Fruit fly (Drosophila melanogaster) whole organism, embryonic: ENCODE measurements around the gene CG16903.

Experiments
- B-H1 ChIP-seq: fragments of 200-800 bp; sonication (Bioruptor generic); IDR thresholded peaks from 3 replicates; pipeline ENCODE4 v1.3.6; 2022; ENCODE audit warnings: missing biosample characterization, missing genetic modification characterization
- CG10147 ChIP-seq: fragments of 200-800 bp; sonication (Bioruptor generic); optimal IDR thresholded peaks from 2 replicates; lab custom pipeline; 2019; ENCODE audit warnings: missing biosample characterization, mild to moderate bottlenecking, missing genetic modification characterization, moderate library complexity
- CG10209 ChIP-seq: fragments of 200-800 bp; sonication (Bioruptor generic); optimal IDR thresholded peaks from 3 replicates; lab custom pipeline; 2017; ENCODE audit warnings: missing biosample characterization, mild to moderate bottlenecking, missing genetic modification characterization, missing genetic modification reagents
- CG1024 ChIP-seq: fragments of 200-800 bp; sonication (Bioruptor generic); IDR thresholded peaks from 2 replicates; pipeline ENCODE4 v1.3.6; 2022; ENCODE audit warnings: missing biosample characterization, missing genetic modification characterization
- CG1233 ChIP-seq: fragments of 200-800 bp; sonication (Bioruptor generic); optimal IDR thresholded peaks from 4 replicates; lab custom pipeline; 2018; ENCODE audit warnings: missing biosample characterization, mild to moderate bottlenecking, missing genetic modification characterization
- CG14710 ChIP-seq: fragments of 200-800 bp; sonication (Bioruptor generic); optimal IDR thresholded peaks from 3 replicates; lab custom pipeline; 2019; ENCODE audit warnings: missing biosample characterization, mild to moderate bottlenecking, missing genetic modification characterization, moderate library complexity
- CG1529 ChIP-seq: fragments of 200-800 bp; sonication (Bioruptor generic); optimal IDR thresholded peaks from 3 replicates; lab custom pipeline; 2018; ENCODE audit warnings: missing biosample characterization, missing genetic modification characterization
- CG15514 ChIP-seq: fragments of 200-800 bp; sonication (Bioruptor generic); optimal IDR thresholded peaks from 3 replicates; lab custom pipeline; 2017; ENCODE audit warnings: missing biosample characterization, missing genetic modification characterization, mild to moderate bottlenecking, moderate library complexity, missing genetic modification reagents
- CG17328 ChIP-seq: fragments of 200-800 bp; sonication (Bioruptor generic); IDR thresholded peaks from 2 replicates; pipeline ENCODE4 v1.3.6; 2022; ENCODE audit warnings: missing biosample characterization, missing genetic modification characterization
- CG17568 ChIP-seq: fragments of 200-800 bp; sonication (Bioruptor generic); optimal IDR thresholded peaks from 2 replicates; lab custom pipeline; 2018; ENCODE audit warnings: missing biosample characterization, mild to moderate bottlenecking, missing genetic modification characterization, moderate library complexity
- CG2129 ChIP-seq: fragments of 200-800 bp; sonication (Bioruptor generic); IDR thresholded peaks from 2 replicates; pipeline ENCODE4 v1.3.6; 2022; ENCODE audit warnings: missing biosample characterization, missing genetic modification characterization; ENCODE audit not compliant: partially characterized antibody
- CG2199 ChIP-seq: fragments of 200-800 bp; sonication (Bioruptor generic); IDR thresholded peaks from 3 replicates; pipeline ENCODE4 v1.3.6; 2022; ENCODE audit warnings: missing biosample characterization, missing genetic modification characterization
- CG32767 ChIP-seq: fragments of 200-800 bp; sonication (Bioruptor generic); IDR thresholded peaks from 2 replicates; pipeline ENCODE4 v1.3.6; 2022; ENCODE audit warnings: missing biosample characterization, missing genetic modification characterization
- CG42726 ChIP-seq: fragments of 200-800 bp; sonication (Bioruptor generic); IDR thresholded peaks from 2 replicates; pipeline ENCODE4 v1.3.6; 2022; ENCODE audit warnings: missing biosample characterization, missing genetic modification characterization; ENCODE audit not compliant: partially characterized antibody
- CG6689 ChIP-seq: fragments of 200-800 bp; sonication (Bioruptor generic); IDR thresholded peaks from 2 replicates; pipeline ENCODE4 v1.3.6; 2022; ENCODE audit warnings: missing biosample characterization, missing genetic modification characterization
- CG8388 ChIP-seq: fragments of 200-800 bp; sonication (Bioruptor generic); optimal IDR thresholded peaks from 2 replicates; lab custom pipeline; 2019; ENCODE audit warnings: missing biosample characterization, mild to moderate bottlenecking, missing genetic modification characterization, moderate library complexity
- CG9727 ChIP-seq: fragments of 200-800 bp; sonication (Bioruptor generic); optimal IDR thresholded peaks from 3 replicates; lab custom pipeline; 2017; ENCODE audit warnings: missing biosample characterization, mild to moderate bottlenecking, missing genetic modification characterization
- CkIIα-i1 ChIP-seq: fragments of 200-800 bp; sonication (Bioruptor generic); IDR thresholded peaks from 2 replicates; pipeline ENCODE4 v1.3.6; 2022; ENCODE audit warnings: missing biosample characterization, missing genetic modification characterization
- CoRest ChIP-seq: fragments of 200-800 bp; sonication (Bioruptor generic); optimal IDR thresholded peaks from 3 replicates; lab custom pipeline; 2018; ENCODE audit warnings: missing biosample characterization, mild to moderate bottlenecking, missing genetic modification characterization, moderate library complexity
- E2f2 ChIP-seq: fragments of 200-800 bp; sonication (Bioruptor generic); IDR thresholded peaks from 2 replicates; pipeline ENCODE4 v1.3.6; 2022; ENCODE audit warnings: missing biosample characterization, missing genetic modification characterization
- Ets97D ChIP-seq: fragments of 200-800 bp; sonication (Bioruptor generic); optimal IDR thresholded peaks from 3 replicates; lab custom pipeline; 2016; ENCODE audit warnings: missing biosample characterization, missing genetic modification characterization
- HLHmδ ChIP-seq: fragments of 200-800 bp; sonication (Bioruptor generic); optimal IDR thresholded peaks from 2 replicates; lab custom pipeline; 2018; ENCODE audit warnings: missing biosample characterization, mild to moderate bottlenecking, missing genetic modification characterization, moderate library complexity
- Hr78 ChIP-seq, 2 experiments: fragments of 200-800 bp in 1 of 2; fragments of >200 bp in 1 of 2; sonication (Bioruptor generic) in 1 of 2; optimal IDR thresholded peaks; 2 replicates each; lab custom pipeline; 2017 to 2019; ENCODE audit warnings: missing biosample characterization in 2 of 2, missing genetic modification characterization in 2 of 2, mild to moderate bottlenecking in 1 of 2, moderate library complexity in 1 of 2
- NC2α ChIP-seq: fragments of 200-800 bp; sonication (Bioruptor generic); optimal IDR thresholded peaks from 2 replicates; lab custom pipeline; 2016; ENCODE audit warnings: missing biosample characterization, missing genetic modification characterization
- Nf-YA ChIP-seq: fragments of 200-800 bp; sonication (Bioruptor generic); IDR thresholded peaks from 2 replicates; pipeline ENCODE4 v1.3.6; 2022; ENCODE audit warnings: missing biosample characterization, missing genetic modification characterization
- Ravus ChIP-seq: fragments of 200-800 bp; sonication (Bioruptor generic); IDR thresholded peaks from 2 replicates; pipeline ENCODE4 v1.3.6; 2022; ENCODE audit warnings: missing biosample characterization, missing genetic modification characterization
- Scr ChIP-seq: fragments of 200-800 bp; sonication (Bioruptor generic); IDR thresholded peaks from 2 replicates; pipeline ENCODE4 v1.3.6; 2022; ENCODE audit warnings: missing biosample characterization, missing genetic modification characterization; ENCODE audit not compliant: partially characterized antibody
- Side ChIP-seq: fragments of 200-800 bp; sonication (Bioruptor generic); optimal IDR thresholded peaks from 2 replicates; lab custom pipeline; 2016; ENCODE audit warnings: missing biosample characterization, missing genetic modification characterization
- Sox102F ChIP-seq: fragments of 200-800 bp; sonication (Bioruptor generic); optimal IDR thresholded peaks from 2 replicates; lab custom pipeline; 2018; ENCODE audit warnings: missing biosample characterization, mild to moderate bottlenecking, missing genetic modification characterization, moderate library complexity
- Sry-δ ChIP-seq: fragments of 200-800 bp; sonication (Bioruptor generic); optimal IDR thresholded peaks from 2 replicates; lab custom pipeline; 2016; ENCODE audit warnings: missing biosample characterization, missing genetic modification characterization
- Vsx1 ChIP-seq: fragments of 200-800 bp; sonication (Bioruptor generic); optimal IDR thresholded peaks from 2 replicates; lab custom pipeline; 2017; ENCODE audit warnings: missing biosample characterization, mild to moderate bottlenecking, missing genetic modification characterization, missing genetic modification reagents
- aop ChIP-seq: fragments of 200-800 bp; sonication (Bioruptor generic); IDR thresholded peaks from 2 replicates; pipeline ENCODE4 v1.3.6; 2022; ENCODE audit warnings: missing biosample characterization, missing genetic modification characterization
- cato ChIP-seq: fragments of 200-800 bp; sonication (Bioruptor generic); optimal IDR thresholded peaks from 2 replicates; lab custom pipeline; 2016; ENCODE audit warnings: missing biosample characterization, missing genetic modification characterization, borderline replicate concordance
- cg ChIP-seq: fragments of 200-800 bp; sonication (Bioruptor generic); optimal IDR thresholded peaks from 3 replicates; lab custom pipeline; 2019; ENCODE audit warnings: missing biosample characterization, mild to moderate bottlenecking, missing genetic modification characterization, moderate library complexity
- corto ChIP-seq: fragments of 200-800 bp; sonication (Bioruptor generic); optimal IDR thresholded peaks from 2 replicates; lab custom pipeline; 2016; ENCODE audit warnings: missing biosample characterization, mild to moderate bottlenecking, missing genetic modification characterization, moderate library complexity
- crol ChIP-seq: fragments of 200-800 bp; sonication (Bioruptor generic); IDR thresholded peaks from 2 replicates; pipeline ENCODE4 v1.3.6; 2022; ENCODE audit warnings: missing biosample characterization, missing genetic modification characterization
- exex ChIP-seq: fragments of 200-800 bp; sonication (Bioruptor generic); optimal IDR thresholded peaks from 4 replicates; lab custom pipeline; 2018; ENCODE audit warnings: missing biosample characterization, mild to moderate bottlenecking, missing genetic modification characterization, moderate library complexity
- fd64A ChIP-seq: fragments of 200-800 bp; sonication (Bioruptor generic); optimal IDR thresholded peaks from 3 replicates; lab custom pipeline; 2018; ENCODE audit warnings: missing biosample characterization, mild to moderate bottlenecking, missing genetic modification characterization
- fd96Cb ChIP-seq: fragments of 200-800 bp; sonication (Bioruptor generic); optimal IDR thresholded peaks from 2 replicates; lab custom pipeline; 2018; ENCODE audit warnings: missing biosample characterization, mild to moderate bottlenecking, missing genetic modification characterization, moderate library complexity
- gce ChIP-seq: fragments of 200-800 bp; sonication (Bioruptor generic); IDR thresholded peaks from 3 replicates; pipeline ENCODE4 v1.3.6; 2022; ENCODE audit warnings: missing biosample characterization, missing genetic modification characterization
- lbe ChIP-seq: fragments of 200-800 bp; sonication (Bioruptor generic); optimal IDR thresholded peaks from 2 replicates; lab custom pipeline; 2016; ENCODE audit warnings: missing biosample characterization, mild to moderate bottlenecking, missing genetic modification characterization
- p53 ChIP-seq: fragments of 200-800 bp; sonication (Bioruptor generic); optimal IDR thresholded peaks from 2 replicates; lab custom pipeline; 2016; ENCODE audit warnings: missing biosample characterization, missing genetic modification characterization
- prd ChIP-seq, 3 experiments: fragments of >200 bp in 2 of 3; fragments of 200-800 bp in 1 of 3; sonication (Bioruptor generic) in 1 of 3; optimal IDR thresholded peaks in 2 of 3; IDR thresholded peaks in 1 of 3; 2 replicates in 2 of 3; 3 replicates in 1 of 3; pipeline versions ENCODE4 v1.3.6 to Lab custom; 2017 to 2022; ENCODE audit warnings: missing biosample characterization in 1 of 3, missing genetic modification characterization in 1 of 3
- sd ChIP-seq: fragments of 200-800 bp; sonication (Bioruptor generic); optimal IDR thresholded peaks from 3 replicates; lab custom pipeline; 2018; ENCODE audit warnings: missing biosample characterization, mild to moderate bottlenecking, missing genetic modification characterization, moderate library complexity
- tgo ChIP-seq: fragments of 200-800 bp; sonication (Bioruptor generic); IDR thresholded peaks from 3 replicates; pipeline ENCODE4 v1.3.6; 2022; ENCODE audit warnings: missing biosample characterization, missing genetic modification characterization
- wdn ChIP-seq: fragments of 200-800 bp; sonication (Bioruptor generic); IDR thresholded peaks from 2 replicates; pipeline ENCODE4 v1.3.6; 2022; ENCODE audit warnings: missing biosample characterization, missing genetic modification characterization
- zfh2 ChIP-seq: fragments of 200-800 bp; sonication (Bioruptor generic); optimal IDR thresholded peaks from 2 replicates; lab custom pipeline; 2016; ENCODE audit warnings: missing biosample characterization, missing genetic modification characterization

CG16903 gene

DNA sequence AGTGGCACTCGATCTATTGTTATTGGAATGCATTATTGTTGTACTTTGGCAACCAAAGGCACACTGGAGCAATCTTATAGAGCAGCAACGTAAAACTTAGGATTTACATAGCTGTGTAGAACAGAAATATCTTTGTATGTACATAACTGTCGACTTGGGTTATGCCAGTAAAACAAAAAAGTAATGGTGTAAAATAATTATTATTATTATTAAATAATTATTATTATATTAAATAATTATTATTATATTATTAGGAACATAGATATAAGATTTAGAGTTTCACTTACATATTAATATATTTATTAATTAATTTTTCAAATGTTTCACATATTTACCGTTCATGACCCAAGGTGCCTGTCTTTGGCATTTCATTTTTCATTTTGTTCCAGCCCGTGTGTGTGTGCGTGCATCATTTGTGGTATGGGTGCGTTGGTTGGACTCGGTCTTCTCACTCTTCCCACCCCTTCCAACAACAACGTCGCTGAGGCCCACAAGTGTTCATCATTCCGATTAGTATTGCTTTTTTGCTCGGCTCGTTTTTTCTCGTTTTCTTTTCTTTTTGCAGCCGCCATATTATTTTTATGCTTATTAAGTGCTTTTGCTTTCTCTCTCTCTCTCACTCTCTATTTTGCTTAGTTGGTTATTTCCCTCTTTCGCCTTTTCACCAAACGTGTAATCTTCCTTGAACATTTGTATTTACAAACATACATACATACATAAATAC lies 43.9 kb upstream of the CG16903 start (continued):
- TF ChIP-seq E2f2 (GFP tag; lab: Robert Waterston, UW) = peak; percentile 73
- no peak for TF ChIP-seq HLHmδ (GFP tag; lab: Kevin White, UChicago)
- TF ChIP-seq Nf-YA (GFP tag; lab: Robert Waterston, UW) = peak; percentile 66; the same call in 1 of the 2 replicates
- TF ChIP-seq CG1233 = peak; percentile 98
- TF ChIP-seq sd (tag; lab: Kevin White, UChicago) = peak; percentile 89
- peak; percentile 87 for TF ChIP-seq B-H1 (GFP tag; lab: Robert Waterston, UW)
- TF ChIP-seq CG2129 = no peak
- peak; percentile 87 for TF ChIP-seq exex (tag; lab: Kevin White, UChicago)
- peak; percentile 89 for TF ChIP-seq tgo (GFP tag; lab: Robert Waterston, UW)
- TF ChIP-seq lbe (GFP tag; lab: Kevin White, UChicago) = peak; percentile 63
- TF ChIP-seq CkIIα-i1 (GFP tag; lab: Robert Waterston, UW) = no peak
- peak; percentile 86 for TF ChIP-seq zfh2 (GFP tag; lab: Kevin White, UChicago)
- TF ChIP-seq NC2α (GFP tag; lab: Kevin White, UChicago) = peak; percentile 62
- peak; percentile 66; the same call in 1 of the 3 replicates for TF ChIP-seq gce
- peak; percentile 27 for TF ChIP-seq Ets97D
- TF ChIP-seq CG2199 = peak; percentile 79; the same call in 2 of the 3 replicates
- TF ChIP-seq CG32767 = no peak; the same call in 1 of the 2 replicates
- TF ChIP-seq corto (GFP tag; lab: Kevin White, UChicago) = peak; percentile 81
- peak; percentile 77 for TF ChIP-seq cg (GFP tag; lab: Kevin White, UChicago)
- TF ChIP-seq Side (GFP tag; lab: Kevin White, UChicago) = peak; percentile 29
- peak; percentile 98 for TF ChIP-seq CG10147 (GFP tag; lab: Kevin White, UChicago)
- peak; percentile 97 for TF ChIP-seq Sox102F (GFP tag; lab: Kevin White, UChicago)
- TF ChIP-seq CG6689 (GFP tag; lab: Robert Waterston, UW) = peak; percentile 96
- TF ChIP-seq CG17328 (GFP tag; lab: Robert Waterston, UW) = peak; percentile 90
- TF ChIP-seq wdn (GFP tag; lab: Robert Waterston, UW) = peak; percentile 83
- no peak for TF ChIP-seq p53
- TF ChIP-seq CG17568 (GFP tag; lab: Kevin White, UChicago) = peak; percentile 82
- TF ChIP-seq CG1024 (GFP tag; lab: Robert Waterston, UW) = peak; percentile 74
- TF ChIP-seq fd96Cb (tag; lab: Kevin White, UChicago) = peak; percentile 98
- peak; percentile 95 for TF ChIP-seq Vsx1 (GFP tag; lab: Kevin White, UChicago)
- peak; percentile 84 for TF ChIP-seq CG15514
- peak; percentile 96 for TF ChIP-seq CG8388 (GFP tag; lab: Kevin White, UChicago)
- 0 out of 2 replicates have a peak, but pooled peaks have one; percentile 16 for TF ChIP-seq Scr
- no peak for TF ChIP-seq CG42726 (GFP tag; lab: Robert Waterston, UW)
- TF ChIP-seq Sry-δ = no peak
- TF ChIP-seq aop (GFP tag; lab: Robert Waterston, UW) = no peak; the same call in none of the 2 replicates
- TF ChIP-seq Ravus (GFP tag; lab: Robert Waterston, UW) = peak; percentile 84
- peak in 1 of 2 experiments; percentile 92 for TF ChIP-seq Hr78 (GFP tag; optimal IDR thresholded peaks at IDR 0.05; lab: Kevin White, UChicago)
- peak; percentile 99 for TF ChIP-seq CoRest (tag; lab: Kevin White, UChicago)
- no peak for TF ChIP-seq prd (optimal IDR thresholded peaks at IDR 0.05; lab: Kevin White, UChicago)
- TF ChIP-seq prd (GFP tag; IDR thresholded peaks at IDR 0.05; lab: Robert Waterston, UW) = peak; percentile 95
- peak; percentile 98 for TF ChIP-seq CG14710 (tag; lab: Kevin White, UChicago)
- peak; percentile 81 for TF ChIP-seq cato (GFP tag; lab: Kevin White, UChicago)
- peak; percentile 91 for TF ChIP-seq CG1529
- peak; percentile 99 for TF ChIP-seq CG10209 (GFP tag; lab: Kevin White, UChicago)
- TF ChIP-seq fd64A (GFP tag; lab: Kevin White, UChicago) = peak; percentile 82
- TF ChIP-seq crol (GFP tag; lab: Robert Waterston, UW) = peak; percentile 94
- TF ChIP-seq CG9727 = peak; percentile 99
